Worm (Caenorhabditis elegans) whole organism, mixed stage, embryonic: Measurements from ENCODE around the gene F56D6.6.

Experiments used
- elt-1 ChIP-seq: sonication (generic microtip); optimal IDR thresholded peaks from 2 replicates; lab custom pipeline; 2017; ENCODE audit warnings: missing genetic modification characterization, mild to moderate bottlenecking, missing compliant biosample characterization, antibody characterized with exemption, moderate library complexity, borderline replicate concordance; ENCODE audit not compliant: insufficient read depth
- lsy-2 ChIP-seq: fragments of 150-350 bp; optimal IDR thresholded peaks from 2 replicates; lab custom pipeline; 2014; ENCODE audit warnings: missing biosample characterization, missing genetic modification characterization
- nhr-76 ChIP-seq: sonication (generic microtip); optimal IDR thresholded peaks from 2 replicates; lab custom pipeline; 2017; ENCODE audit warnings: missing biosample characterization, missing genetic modification characterization
- ztf-11 ChIP-seq: fragments of 150-350 bp; optimal IDR thresholded peaks from 2 replicates; lab custom pipeline; 2014; ENCODE audit warnings: missing biosample characterization, missing genetic modification characterization

- TF ChIP-seq nhr-76 (tag; lab: Kevin White, UChicago) (no peak), elt-1 (tag; lab: Kevin White, UChicago) (no peak), ztf-11 (tag; lab: Kevin White, UChicago) (no peak), lsy-2 (no peak)
These were observed 1.6 kb downstream of the F56D6.6 start, which contains the start of gene F56D6.21 for ce11 chrIV:3904620-3905019.
